Fruit fly (Drosophila melanogaster) whole organism, embryonic: ENCODE data around the gene CG10970.
A peak's percentile ranks its signal among the peaks of the same experiment; 100 is the strongest.

ENCODE experiments used
- Abd-B ChIP-seq: fragments of 200-800 bp; sonication (Bioruptor generic); optimal IDR thresholded peaks from 2 replicates; lab custom pipeline; 2018; ENCODE audit warnings: missing biosample characterization, mild to moderate bottlenecking, missing genetic modification characterization, moderate library complexity
- B-H1 ChIP-seq: fragments of 200-800 bp; sonication (Bioruptor generic); IDR thresholded peaks from 3 replicates; pipeline ENCODE4 v1.3.6; 2022; ENCODE audit warnings: missing biosample characterization, missing genetic modification characterization
- B-H2 ChIP-seq: fragments of 200-800 bp; sonication (Bioruptor generic); optimal IDR thresholded peaks from 2 replicates; lab custom pipeline; 2018; ENCODE audit warnings: missing biosample characterization, mild to moderate bottlenecking, missing genetic modification characterization
- Blimp-1 ChIP-seq: fragments of 200-800 bp; sonication (Bioruptor generic); optimal IDR thresholded peaks from 3 replicates; lab custom pipeline; 2018; ENCODE audit warnings: missing biosample characterization, missing genetic modification characterization, mild to moderate bottlenecking, moderate library complexity, missing genetic modification reagents
- CG10366 ChIP-seq: fragments of 200-800 bp; sonication (Bioruptor generic); IDR thresholded peaks from 2 replicates; pipeline ENCODE4 v1.3.6; 2022; ENCODE audit warnings: missing biosample characterization, missing genetic modification characterization
- CG11247 ChIP-seq: fragments of 200-800 bp; sonication (Bioruptor generic); IDR thresholded peaks from 2 replicates; pipeline ENCODE4 v1.3.6; 2022; ENCODE audit warnings: missing biosample characterization, missing genetic modification characterization
- CG11695 ChIP-seq: fragments of 200-800 bp; sonication (Bioruptor generic); IDR thresholded peaks from 3 replicates; pipeline ENCODE4 v1.3.6; 2022; ENCODE audit warnings: missing biosample characterization, missing genetic modification characterization
- CG12769 ChIP-seq: fragments of 200-800 bp; sonication (Bioruptor generic); optimal IDR thresholded peaks from 2 replicates; lab custom pipeline; 2019; ENCODE audit warnings: missing biosample characterization, mild to moderate bottlenecking, missing genetic modification characterization, moderate library complexity
- CG13287 ChIP-seq: fragments of 200-800 bp; sonication (Bioruptor generic); IDR thresholded peaks from 2 replicates; pipeline ENCODE4 v1.3.6; 2022; ENCODE audit warnings: missing biosample characterization, missing genetic modification characterization; ENCODE audit not compliant: partially characterized antibody
- CG14860 ChIP-seq: fragments of 200-800 bp; sonication (Bioruptor generic); IDR thresholded peaks from 3 replicates; pipeline ENCODE4 v1.3.6; 2022; ENCODE audit warnings: missing biosample characterization, missing genetic modification characterization; ENCODE audit not compliant: partially characterized antibody
- CG17912 ChIP-seq: fragments of 200-800 bp; sonication (Bioruptor generic); optimal IDR thresholded peaks from 2 replicates; lab custom pipeline; 2018; ENCODE audit warnings: missing biosample characterization, mild to moderate bottlenecking, missing genetic modification characterization
- CG18262 ChIP-seq: fragments of 200-800 bp; optimal IDR thresholded peaks from 3 replicates; lab custom pipeline; 2019; ENCODE audit warnings: missing biosample characterization, mild to moderate bottlenecking, missing genetic modification characterization, moderate library complexity
- CG2116 ChIP-seq: fragments of 200-800 bp; sonication (Bioruptor generic); optimal IDR thresholded peaks from 3 replicates; lab custom pipeline; 2018; ENCODE audit warnings: missing biosample characterization, mild to moderate bottlenecking, missing genetic modification characterization
- CG2120 ChIP-seq: fragments of 200-800 bp; sonication (Bioruptor generic); optimal IDR thresholded peaks from 3 replicates; lab custom pipeline; 2016; ENCODE audit warnings: missing biosample characterization, missing genetic modification characterization
- CG30403 ChIP-seq: fragments of 200-800 bp; sonication (Bioruptor generic); optimal IDR thresholded peaks from 3 replicates; lab custom pipeline; 2016; ENCODE audit warnings: missing biosample characterization, missing genetic modification characterization
- CG3281 ChIP-seq: fragments of 200-800 bp; sonication (Bioruptor generic); optimal IDR thresholded peaks from 3 replicates; lab custom pipeline; 2017; ENCODE audit warnings: missing biosample characterization, mild to moderate bottlenecking, missing genetic modification characterization
- CG3838 ChIP-seq: fragments of 200-800 bp; sonication (Bioruptor generic); optimal IDR thresholded peaks from 3 replicates; lab custom pipeline; 2016; ENCODE audit warnings: missing biosample characterization, missing genetic modification characterization
- CG3847 ChIP-seq: fragments of 200-800 bp; sonication (Bioruptor generic); IDR thresholded peaks from 2 replicates; pipeline ENCODE4 v1.3.6; 2022; ENCODE audit warnings: missing biosample characterization, missing genetic modification characterization
- CG3995 ChIP-seq: fragments of 200-800 bp; sonication (Bioruptor generic); optimal IDR thresholded peaks from 3 replicates; lab custom pipeline; 2016; ENCODE audit warnings: missing biosample characterization, missing genetic modification characterization
- CG4424 ChIP-seq: fragments of 200-800 bp; sonication (Bioruptor generic); optimal IDR thresholded peaks from 3 replicates; lab custom pipeline; 2016; ENCODE audit warnings: missing biosample characterization, missing genetic modification characterization
- CG4707 ChIP-seq: fragments of 200-800 bp; sonication (Bioruptor generic); optimal IDR thresholded peaks from 2 replicates; lab custom pipeline; 2018; ENCODE audit warnings: missing biosample characterization, mild to moderate bottlenecking, missing genetic modification characterization, moderate library complexity
- CG4820 ChIP-seq: fragments of 200-800 bp; sonication (Bioruptor generic); optimal IDR thresholded peaks from 3 replicates; lab custom pipeline; 2016; ENCODE audit warnings: missing biosample characterization, missing genetic modification characterization
- CG6765 ChIP-seq: fragments of 200-800 bp; sonication (Bioruptor generic); optimal IDR thresholded peaks from 3 replicates; lab custom pipeline; 2017; ENCODE audit warnings: missing biosample characterization, mild to moderate bottlenecking, missing genetic modification characterization
- CG9817 ChIP-seq: fragments of 200-800 bp; sonication (Bioruptor generic); optimal IDR thresholded peaks from 2 replicates; lab custom pipeline; 2018; ENCODE audit warnings: missing biosample characterization, mild to moderate bottlenecking, missing genetic modification characterization, moderate library complexity
- Deaf1 ChIP-seq: fragments of 200-800 bp; optimal IDR thresholded peaks from 3 replicates; lab custom pipeline; 2019; ENCODE audit warnings: missing biosample characterization, mild to moderate bottlenecking, missing genetic modification characterization, moderate library complexity
- Ets65A ChIP-seq: fragments of 200-800 bp; sonication (Bioruptor generic); peaks from one replicate; lab custom pipeline; 2016; ENCODE audit warnings: missing biosample characterization, missing genetic modification characterization
- Hsf ChIP-seq: fragments of 200-800 bp; sonication (Bioruptor generic); optimal IDR thresholded peaks from 3 replicates; lab custom pipeline; 2016; ENCODE audit warnings: missing biosample characterization, missing genetic modification characterization
- Lim3 ChIP-seq: fragments of 200-800 bp; sonication (Bioruptor generic); IDR thresholded peaks from 2 replicates; pipeline ENCODE4 v1.3.6; 2022; ENCODE audit warnings: missing biosample characterization, missing genetic modification characterization
- Neu2 ChIP-seq: fragments of 200-800 bp; sonication (Bioruptor generic); optimal IDR thresholded peaks from 3 replicates; lab custom pipeline; 2016; ENCODE audit warnings: missing biosample characterization, missing genetic modification characterization, borderline replicate concordance
- Six4 ChIP-seq: fragments of 200-800 bp; sonication (Bioruptor generic); optimal IDR thresholded peaks from 2 replicates; lab custom pipeline; 2016; ENCODE audit warnings: missing biosample characterization, missing genetic modification characterization
- Tbp ChIP-seq: fragments of >200 bp; optimal IDR thresholded peaks from 2 replicates; lab custom pipeline; 2018; ENCODE audit warnings: missing biosample characterization, missing genetic modification characterization
- al ChIP-seq: fragments of 200-800 bp; sonication (Bioruptor generic); IDR thresholded peaks from 2 replicates; pipeline ENCODE4 v1.3.6; 2022; ENCODE audit warnings: missing biosample characterization, missing genetic modification characterization
- bcd ChIP-seq: fragments of 200-800 bp; sonication (Bioruptor generic); optimal IDR thresholded peaks from 2 replicates; lab custom pipeline; 2017; ENCODE audit warnings: missing biosample characterization, mild to moderate bottlenecking, missing genetic modification characterization
- cas ChIP-seq: fragments of 200-800 bp; sonication (Bioruptor generic); IDR thresholded peaks from 2 replicates; pipeline ENCODE4 v1.3.6; 2022; ENCODE audit warnings: missing biosample characterization, missing genetic modification characterization
- caup ChIP-seq: fragments of 200-800 bp; sonication (Bioruptor generic); optimal IDR thresholded peaks from 3 replicates; lab custom pipeline; 2017; ENCODE audit warnings: missing biosample characterization, mild to moderate bottlenecking, missing genetic modification characterization, moderate library complexity; ENCODE audit not compliant: severe bottlenecking
- dysf ChIP-seq: fragments of 200-800 bp; sonication (Bioruptor generic); IDR thresholded peaks from 3 replicates; pipeline ENCODE4 v1.3.6; 2022; ENCODE audit warnings: missing biosample characterization, missing genetic modification characterization
- emc ChIP-seq: fragments of 200-800 bp; sonication (Bioruptor generic); optimal IDR thresholded peaks from 2 replicates; lab custom pipeline; 2016; ENCODE audit warnings: missing biosample characterization, missing genetic modification characterization
- esg ChIP-seq: fragments of 200-800 bp; sonication (Bioruptor generic); conservative IDR thresholded peaks from 2 replicates; pipeline ENCODE4 v1.3.6; 2022; ENCODE audit warnings: missing biosample characterization, missing genetic modification characterization
- gro ChIP-seq: fragments of 200-800 bp; sonication (Bioruptor generic); optimal IDR thresholded peaks from 2 replicates; lab custom pipeline; 2016; ENCODE audit warnings: missing biosample characterization, missing genetic modification characterization
- hb ChIP-seq: fragments of 200-800 bp; sonication (Bioruptor generic); IDR thresholded peaks from 3 replicates; pipeline ENCODE4 v1.3.6; 2022; ENCODE audit warnings: missing biosample characterization, missing genetic modification characterization; ENCODE audit not compliant: partially characterized antibody
- ken ChIP-seq: fragments of 200-800 bp; sonication (Bioruptor generic); IDR thresholded peaks from 3 replicates; pipeline ENCODE4 v1.3.6; 2022; ENCODE audit warnings: missing biosample characterization, missing genetic modification characterization
- lbe ChIP-seq: fragments of 200-800 bp; sonication (Bioruptor generic); optimal IDR thresholded peaks from 2 replicates; lab custom pipeline; 2016; ENCODE audit warnings: missing biosample characterization, mild to moderate bottlenecking, missing genetic modification characterization
- mam ChIP-seq: fragments of 200-800 bp; sonication (Bioruptor generic); optimal IDR thresholded peaks from 3 replicates; lab custom pipeline; 2016; ENCODE audit warnings: missing biosample characterization, missing genetic modification characterization
- pb ChIP-seq: fragments of 200-800 bp; sonication (Bioruptor generic); optimal IDR thresholded peaks from 3 replicates; lab custom pipeline; 2016; ENCODE audit warnings: missing biosample characterization, missing genetic modification characterization
- sisA ChIP-seq: fragments of 200-800 bp; sonication (Bioruptor generic); IDR thresholded peaks from 2 replicates; pipeline ENCODE4 v1.3.6; 2022; ENCODE audit warnings: missing biosample characterization, missing genetic modification characterization
- tgo ChIP-seq: fragments of 200-800 bp; sonication (Bioruptor generic); IDR thresholded peaks from 3 replicates; pipeline ENCODE4 v1.3.6; 2022; ENCODE audit warnings: missing biosample characterization, missing genetic modification characterization
- tin ChIP-seq: fragments of 200-800 bp; sonication (Bioruptor generic); optimal IDR thresholded peaks from 3 replicates; lab custom pipeline; 2016; ENCODE audit warnings: missing biosample characterization, missing genetic modification characterization
- twi ChIP-seq: fragments of 200-800 bp; optimal IDR thresholded peaks from 2 replicates; lab custom pipeline; 2019; ENCODE audit warnings: missing biosample characterization, mild to moderate bottlenecking, missing genetic modification characterization, moderate library complexity
- unpg ChIP-seq: fragments of 200-800 bp; sonication (Bioruptor generic); optimal IDR thresholded peaks from 3 replicates; lab custom pipeline; 2018; ENCODE audit warnings: missing biosample characterization, mild to moderate bottlenecking, missing genetic modification characterization, moderate library complexity
- vvl ChIP-seq: fragments of 200-800 bp; sonication (Bioruptor generic); IDR thresholded peaks from 2 replicates; pipeline ENCODE4 v1.3.6; 2022; ENCODE audit warnings: missing biosample characterization, missing genetic modification characterization

The CG10970 gene

DNA sequence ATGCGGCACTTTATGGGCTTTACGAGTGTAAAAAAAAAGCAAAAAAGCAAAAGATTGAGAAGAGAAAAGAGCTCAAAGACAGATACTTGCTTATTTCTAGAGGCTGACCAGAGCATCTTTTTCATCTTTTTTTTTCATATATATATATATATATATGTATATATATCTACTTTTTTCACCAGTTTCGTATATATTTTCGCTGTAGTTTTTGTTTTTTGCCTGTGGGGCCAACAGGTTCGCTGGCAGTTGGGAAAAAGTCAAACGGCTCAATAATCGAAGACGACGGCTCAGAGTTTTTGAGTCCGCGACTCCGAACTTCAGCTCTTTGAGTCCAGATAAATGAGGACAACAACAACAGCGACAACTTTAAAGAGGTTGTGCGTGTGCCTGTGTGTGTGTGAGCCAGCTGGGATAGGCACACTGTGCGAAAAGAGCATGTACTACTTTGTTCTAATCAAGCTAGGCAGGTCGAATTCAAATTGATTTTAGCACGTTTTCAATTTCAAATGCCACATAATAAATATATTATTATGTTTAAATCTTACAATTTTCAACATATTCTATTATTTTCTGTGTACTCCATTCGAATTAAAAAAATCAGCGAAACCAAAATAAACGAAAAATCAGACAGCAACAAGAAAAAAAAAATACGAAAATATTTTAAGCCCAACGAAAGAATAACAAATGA is 4.3 kb downstream of the CG10970 start (continued):
- TF ChIP-seq bcd (peak; percentile 3), CG3281 (GFP tag; lab: Kevin White, UChicago) (peak; percentile 9), CG4424 (GFP tag; lab: Kevin White, UChicago) (peak; percentile 7), Deaf1 (no peak), Ets65A (peak; percentile 38), hb (no peak), emc (GFP tag; lab: Kevin White, UChicago) (no peak), CG4820 (no peak), lbe (GFP tag; lab: Kevin White, UChicago) (peak; percentile 64), CG3838 (GFP tag; lab: Kevin White, UChicago) (no peak), mam (GFP tag; lab: Kevin White, UChicago) (no peak), pb (GFP tag; lab: Kevin White, UChicago) (no peak), B-H1 (GFP tag; lab: Robert Waterston, UW) (no peak), esg (GFP tag; lab: Robert Waterston, UW) (no peak), sisA (GFP tag; lab: Robert Waterston, UW) (peak; percentile 57), gro (GFP tag; lab: Kevin White, UChicago) (no peak), CG4707 (GFP tag; lab: Kevin White, UChicago) (no peak), twi (tag; lab: Kevin White, UChicago) (no peak), caup (GFP tag; lab: Kevin White, UChicago) (peak; percentile 17), CG3995 (GFP tag; lab: Kevin White, UChicago) (no peak), Hsf (no peak), ken (GFP tag; lab: Robert Waterston, UW) (no peak; the same call in 2 of the 3 replicates), Lim3 (GFP tag; lab: Robert Waterston, UW) (no peak), unpg (GFP tag; lab: Kevin White, UChicago) (peak; percentile 42), tin (no peak), Tbp (GFP tag; lab: Kevin White, UChicago) (no peak), CG2116 (GFP tag; lab: Kevin White, UChicago) (no peak), CG3847 (GFP tag; lab: Robert Waterston, UW) (0 out of 2 replicates have a peak, but pooled peaks have one; percentile 15), vvl (peak; percentile 32; the same call in 1 of the 2 replicates), CG12769 (tag; lab: Kevin White, UChicago) (peak; percentile 0), CG11695 (GFP tag; lab: Robert Waterston, UW) (peak; percentile 38; the same call in 1 of the 3 replicates), CG18262 (tag; lab: Kevin White, UChicago) (peak; percentile 10), Blimp-1 (peak; percentile 32), B-H2 (GFP tag; lab: Kevin White, UChicago) (no peak), dysf (GFP tag; lab: Robert Waterston, UW) (peak; percentile 49; the same call in 2 of the 3 replicates), CG10366 (GFP tag; lab: Robert Waterston, UW) (no peak), CG9817 (peak; percentile 12), CG2120 (GFP tag; lab: Kevin White, UChicago) (peak; percentile 19), CG13287 (GFP tag; lab: Robert Waterston, UW) (no peak), CG6765 (no peak), CG11247 (GFP tag; lab: Robert Waterston, UW) (no peak), al (GFP tag; lab: Robert Waterston, UW) (peak; percentile 28; the same call in 1 of the 2 replicates), tgo (peak; percentile 45; the same call in 1 of the 3 replicates), Abd-B (GFP tag; lab: Kevin White, UChicago) (no peak), Six4 (GFP tag; lab: Kevin White, UChicago) (no peak), Neu2 (GFP tag; lab: Kevin White, UChicago) (no peak), cas (no peak), CG14860 (GFP tag; lab: Robert Waterston, UW) (no peak), CG30403 (peak; percentile 27), CG17912 (GFP tag; lab: Kevin White, UChicago) (no peak)
